Fruit fly (Drosophila melanogaster) whole organism, wandering third instar larva: ENCODE results near the gene LManI.

Source experiments
- CG32264 ChIP-seq: fragments of 200-800 bp; sonication (Bioruptor generic); optimal IDR thresholded peaks from 2 replicates; lab custom pipeline; 2016; ENCODE audit warnings: missing biosample characterization, missing genetic modification characterization
- CG9705 ChIP-seq: fragments of 200-800 bp; sonication (Bioruptor generic); optimal IDR thresholded peaks from 2 replicates; lab custom pipeline; 2018; ENCODE audit warnings: missing biosample characterization, mild to moderate bottlenecking, missing genetic modification characterization
- Dfd ChIP-seq: fragments of >200 bp; optimal IDR thresholded peaks from 2 replicates; lab custom pipeline; 2017; ENCODE audit warnings: missing biosample characterization, missing genetic modification characterization
- Dif ChIP-seq: fragments of 200-275, 200-300 bp; sonication (Bioruptor generic); optimal IDR thresholded peaks from 2 replicates; lab custom pipeline; 2018; ENCODE audit warnings: missing biosample characterization, missing genetic modification characterization; ENCODE audit not compliant: partially characterized antibody
- GATAd ChIP-seq: sonication (Bioruptor generic); optimal IDR thresholded peaks from 2 replicates; lab custom pipeline; 2016; ENCODE audit warnings: missing biosample characterization, missing genetic modification characterization
- HLH106 ChIP-seq: fragments of 200-800 bp; optimal IDR thresholded peaks from 3 replicates; lab custom pipeline; 2019; ENCODE audit warnings: missing biosample characterization, mild to moderate bottlenecking, missing genetic modification characterization, moderate library complexity
- Hnf4 ChIP-seq: fragments of 200-800 bp; sonication (Bioruptor generic); optimal IDR thresholded peaks from 2 replicates; lab custom pipeline; 2016; ENCODE audit warnings: missing biosample characterization, mild to moderate bottlenecking, missing genetic modification characterization
- Hr83 ChIP-seq: fragments of 200-300 bp; sonication (Bioruptor generic); optimal IDR thresholded peaks from 2 replicates; lab custom pipeline; 2016; ENCODE audit warnings: missing biosample characterization, mild to moderate bottlenecking, missing genetic modification characterization, moderate library complexity; ENCODE audit not compliant: poor library complexity, severe bottlenecking
- Jra ChIP-seq: sonication (Bioruptor generic); optimal IDR thresholded peaks from 2 replicates; lab custom pipeline; 2016; ENCODE audit warnings: missing biosample characterization, missing genetic modification characterization
- Mio ChIP-seq: sonication (Bioruptor generic); optimal IDR thresholded peaks from 2 replicates; lab custom pipeline; 2016; ENCODE audit warnings: missing biosample characterization, missing genetic modification characterization
- Myc ChIP-seq: fragments of >200 bp; optimal IDR thresholded peaks from 2 replicates; lab custom pipeline; 2017
- N ChIP-seq: fragments of >200 bp; optimal IDR thresholded peaks from 2 replicates; lab custom pipeline; 2018; ENCODE audit warnings: missing biosample characterization, missing external identifiers, missing genetic modification characterization
- OdsH ChIP-seq: fragments of 200-800 bp; sonication (Bioruptor generic); optimal IDR thresholded peaks from 2 replicates; lab custom pipeline; 2016; ENCODE audit warnings: missing biosample characterization, mild to moderate bottlenecking, missing genetic modification characterization
- Rel ChIP-seq, 2 experiments: fragments of 200-800 bp; sonication (Bioruptor generic) in 1 of 2; optimal IDR thresholded peaks; 2 replicates in 1 of 2; 3 replicates in 1 of 2; lab custom pipeline; 2016 to 2019; ENCODE audit warnings: mild to moderate bottlenecking in 2 of 2, missing biosample characterization in 2 of 2, missing genetic modification characterization in 2 of 2, moderate library complexity in 1 of 2
- Sp1 ChIP-seq: fragments of 200-800 bp; sonication (Bioruptor generic); optimal IDR thresholded peaks from 3 replicates; lab custom pipeline; 2019; ENCODE audit warnings: missing biosample characterization, mild to moderate bottlenecking, missing genetic modification characterization, moderate library complexity
- Vsx2 ChIP-seq: fragments of 200-300, 225-300 bp; sonication (Bioruptor generic); optimal IDR thresholded peaks from 2 replicates; lab custom pipeline; 2018; ENCODE audit warnings: missing biosample characterization, missing genetic modification characterization; ENCODE audit not compliant: partially characterized antibody
- brk ChIP-seq: fragments of 200-800 bp; sonication (Bioruptor generic); optimal IDR thresholded peaks from 2 replicates; lab custom pipeline; 2016; ENCODE audit warnings: missing biosample characterization, mild to moderate bottlenecking, missing genetic modification characterization
- dsf ChIP-seq: sonication (Bioruptor generic); optimal IDR thresholded peaks from 2 replicates; lab custom pipeline; 2016; ENCODE audit warnings: missing biosample characterization, missing genetic modification characterization, borderline replicate concordance
- ey ChIP-seq: fragments of 200-800 bp; sonication (Bioruptor generic); optimal IDR thresholded peaks from 2 replicates; lab custom pipeline; 2016; ENCODE audit warnings: missing biosample characterization, missing genetic modification characterization
- foxo ChIP-seq, 2 experiments: fragments of 200-800 bp; sonication (Bioruptor generic); optimal IDR thresholded peaks; 2 replicates in 1 of 2; 3 replicates in 1 of 2; lab custom pipeline; 2016 to 2017; ENCODE audit warnings: missing biosample characterization in 2 of 2, missing genetic modification characterization in 2 of 2
- fru ChIP-seq: fragments of 200-800 bp; sonication (Bioruptor generic); optimal IDR thresholded peaks from 3 replicates; lab custom pipeline; 2016; ENCODE audit warnings: missing biosample characterization, mild to moderate bottlenecking, missing genetic modification characterization
- h ChIP-seq: fragments of 200-800 bp; sonication (Bioruptor generic); optimal IDR thresholded peaks from 3 replicates; lab custom pipeline; 2016; ENCODE audit warnings: missing biosample characterization, mild to moderate bottlenecking, missing genetic modification characterization
- jim ChIP-seq: fragments of 175-275, 200-325 bp; sonication (Bioruptor generic); optimal IDR thresholded peaks from 2 replicates; lab custom pipeline; 2016; ENCODE audit warnings: missing biosample characterization, mild to moderate bottlenecking, missing genetic modification characterization
- pan ChIP-seq: fragments of >200 bp; optimal IDR thresholded peaks from 2 replicates; lab custom pipeline; 2017
- psq ChIP-seq: fragments of 200-800 bp; sonication (Bioruptor generic); optimal IDR thresholded peaks from 3 replicates; lab custom pipeline; 2017; ENCODE audit warnings: missing biosample characterization, mild to moderate bottlenecking, missing genetic modification characterization, moderate library complexity
- rgr ChIP-seq: fragments of 200-800 bp; sonication (Bioruptor generic); optimal IDR thresholded peaks from 3 replicates; lab custom pipeline; 2016; ENCODE audit warnings: missing biosample characterization, mild to moderate bottlenecking, missing genetic modification characterization
- sv ChIP-seq: fragments of 200-800 bp; sonication (Bioruptor generic); optimal IDR thresholded peaks from 3 replicates; lab custom pipeline; 2016; ENCODE audit warnings: missing biosample characterization, missing genetic modification characterization
- usp ChIP-seq: fragments of >200 bp; optimal IDR thresholded peaks from 2 replicates; lab custom pipeline; 2017; ENCODE audit warnings: missing biosample characterization, missing genetic modification characterization
- woc ChIP-seq: sonication (Bioruptor generic); optimal IDR thresholded peaks from 2 replicates; lab custom pipeline; 2016; ENCODE audit warnings: missing biosample characterization, mild to moderate bottlenecking, missing genetic modification characterization

LManI gene

DNA sequence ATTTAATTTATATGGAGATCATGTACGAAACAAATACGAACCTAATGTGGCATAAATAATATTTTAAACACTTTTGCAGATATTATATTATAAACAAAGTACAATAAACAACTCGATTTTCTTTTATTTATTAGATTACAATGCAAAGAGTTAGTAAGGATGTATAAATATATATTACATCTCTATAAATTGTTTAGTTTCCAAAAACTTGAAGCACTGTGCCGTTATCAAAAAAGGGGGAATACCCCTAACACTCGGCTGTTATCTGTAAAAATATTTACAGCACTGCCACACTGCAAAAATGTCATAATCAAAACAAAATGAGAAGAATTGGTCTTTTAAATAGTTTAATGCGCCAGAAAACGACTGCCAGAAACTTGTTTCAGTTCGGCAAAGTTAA, 28.5 kb downstream of the LManI start, which contains the start of gene CG5188:
TSS of gene CG5188 (plus strand) at position 302 of the 400 bp plus-strand sequence.
- peak in 1 of 2 experiments; percentile 56 for TF ChIP-seq foxo (GFP tag; optimal IDR thresholded peaks at IDR 0.05; lab: Kevin White, UChicago)
- TF ChIP-seq Sp1 (GFP tag; lab: Kevin White, UChicago), result peak; percentile 43
- TF ChIP-seq psq (GFP tag; lab: Kevin White, UChicago), result peak; percentile 72
- TF ChIP-seq Dfd (GFP tag; lab: Kevin White, UChicago), result no peak
- TF ChIP-seq Mio (GFP tag; lab: Kevin White, UChicago), result no peak
- TF ChIP-seq sv, result no peak
- no peak for TF ChIP-seq CG9705 (GFP tag; lab: Kevin White, UChicago)
- no peak for TF ChIP-seq brk (GFP tag; lab: Kevin White, UChicago)
- no peak for TF ChIP-seq CG32264 (GFP tag; lab: Kevin White, UChicago)
- TF ChIP-seq Vsx2 (GFP tag; lab: Kevin White, UChicago), result no peak
- TF ChIP-seq Dif (GFP tag; lab: Kevin White, UChicago), result no peak
- no peak for TF ChIP-seq dsf (GFP tag; lab: Kevin White, UChicago)
- TF ChIP-seq woc, result peak; percentile 41
- TF ChIP-seq pan (lab: Kevin White, UChicago), result no peak
- peak; percentile 40 for TF ChIP-seq rgr (GFP tag; lab: Kevin White, UChicago)
- peak; percentile 28 for TF ChIP-seq ey (GFP tag; lab: Kevin White, UChicago)
- no peak for TF ChIP-seq usp (GFP tag; lab: Kevin White, UChicago)
- TF ChIP-seq Hnf4, result peak; percentile 43
- TF ChIP-seq OdsH (GFP tag; lab: Kevin White, UChicago), result peak; percentile 44
- peak; percentile 51 for TF ChIP-seq HLH106 (tag; lab: Kevin White, UChicago)
- no peak for TF ChIP-seq h
- TF ChIP-seq jim (GFP tag; lab: Kevin White, UChicago), result no peak
- TF ChIP-seq Rel (GFP tag; optimal IDR thresholded peaks at IDR 0.05; lab: Kevin White, UChicago), result no peak
- TF ChIP-seq Rel (tag; optimal IDR thresholded peaks at IDR 0.05; lab: Kevin White, UChicago), result peak; percentile 82

dm6 chr2L:10426534-10427048, 30.4 kb downstream of the LManI start, which contains the start of the genes SmB and KdelR:
SmB (minus strand) TSS chr2L:10426627.
KdelR (plus strand) TSS chr2L:10426887.
- TF ChIP-seq OdsH (GFP tag; lab: Kevin White, UChicago), result peak; percentile 44
- TF ChIP-seq brk (GFP tag; lab: Kevin White, UChicago), result peak; percentile 42
- peak; percentile 5 for TF ChIP-seq dsf (GFP tag; lab: Kevin White, UChicago)
- peak; percentile 10 for TF ChIP-seq sv
- peak; percentile 10 for TF ChIP-seq woc
- TF ChIP-seq Hr83 (GFP tag; lab: Kevin White, UChicago), result peak; percentile 23
- TF ChIP-seq ey (GFP tag; lab: Kevin White, UChicago), result peak; percentile 34
- peak; percentile 3 for TF ChIP-seq Sp1 (GFP tag; lab: Kevin White, UChicago)
- TF ChIP-seq psq (GFP tag; lab: Kevin White, UChicago), result peak; percentile 44
- no peak for TF ChIP-seq usp (GFP tag; lab: Kevin White, UChicago)
- no peak for TF ChIP-seq CG9705 (GFP tag; lab: Kevin White, UChicago)
- TF ChIP-seq Jra, result peak; percentile 79
- no peak for TF ChIP-seq CG32264 (GFP tag; lab: Kevin White, UChicago)
- TF ChIP-seq, all 38 proteins: peak for 10

dm6 chr2L:10425599-10425998, 31.4 kb downstream of the LManI start:
- TF ChIP-seq h (no peak), usp (GFP tag; lab: Kevin White, UChicago) (no peak), fru (no peak), N (no peak), CG9705 (GFP tag; lab: Kevin White, UChicago) (no peak), foxo (GFP tag; optimal IDR thresholded peaks at IDR 0.05; lab: Kevin White, UChicago) (no peak), Vsx2 (GFP tag; lab: Kevin White, UChicago) (no peak), Rel (GFP tag; optimal IDR thresholded peaks at IDR 0.05; lab: Kevin White, UChicago) (no peak), Rel (tag; optimal IDR thresholded peaks at IDR 0.05; lab: Kevin White, UChicago) (no peak), Myc (lab: Kevin White, UChicago) (no peak), GATAd (GFP tag; lab: Kevin White, UChicago) (no peak), Jra (no peak), OdsH (GFP tag; lab: Kevin White, UChicago) (no peak)
